Worm (Caenorhabditis elegans) whole organism, midembryonic: ENCODE data around the gene srbc-57.

Experiments
- T22C8.4 ChIP-seq: fragments of 200-800 bp; sonication (Bioruptor generic); IDR thresholded peaks from 2 replicates; pipeline ENCODE4 v1.3.6; 2022; ENCODE audit warnings: missing genetic modification characterization, missing compliant biosample characterization
- cog-1 ChIP-seq: sonication (generic microtip); optimal IDR thresholded peaks from 2 replicates; lab custom pipeline; 2016; ENCODE audit warnings: missing genetic modification characterization, missing compliant biosample characterization
- flt-1 ChIP-seq: fragments of 200-800 bp; sonication (Bioruptor generic); IDR thresholded peaks from 2 replicates; pipeline ENCODE4 v1.3.6; 2022; ENCODE audit warnings: missing genetic modification characterization, missing compliant biosample characterization
- klf-2 ChIP-seq: fragments of 200-800 bp; sonication (Bioruptor generic); conservative IDR thresholded peaks from 2 replicates; pipeline ENCODE4 v1.3.6; 2022; ENCODE audit warnings: missing genetic modification reagents, missing genetic modification characterization, missing compliant biosample characterization
- med-1 ChIP-seq: sonication (generic microtip); optimal IDR thresholded peaks from 2 replicates; lab custom pipeline; 2017; ENCODE audit warnings: missing genetic modification characterization, mild to moderate bottlenecking, missing compliant biosample characterization, antibody characterized with exemption, missing genetic modification reagents; ENCODE audit not compliant: insufficient read depth
- ref-1 ChIP-seq: fragments of 200-800 bp; sonication (Bioruptor generic); conservative IDR thresholded peaks from 2 replicates; pipeline ENCODE4 v1.3.6; 2022; ENCODE audit warnings: missing genetic modification reagents, missing genetic modification characterization, missing compliant biosample characterization
- tab-1 ChIP-seq: fragments of 200-800 bp; sonication (Bioruptor generic); IDR thresholded peaks from 2 replicates; pipeline ENCODE4 v1.3.6; 2022; ENCODE audit warnings: missing genetic modification characterization, missing compliant biosample characterization
- ztf-23 ChIP-seq: fragments of 200-800 bp; sonication (Bioruptor generic); IDR thresholded peaks from 2 replicates; pipeline ENCODE4 v1.3.6; 2022; ENCODE audit warnings: missing genetic modification reagents, missing genetic modification characterization, missing compliant biosample characterization
- ztf-29 ChIP-seq: fragments of 200-800 bp; sonication (Bioruptor generic); IDR thresholded peaks from 2 replicates; pipeline ENCODE4 v1.3.6; 2022; ENCODE audit warnings: missing genetic modification reagents, missing genetic modification characterization, missing compliant biosample characterization

The srbc-57 gene

ce11 chrV:449130-449529 is 19.2 kb downstream of the srbc-57 start, which contains the start of gene srh-35:
Gene srh-35, minus strand, starts transcription at chrV:449230.
- TF ChIP-seq med-1 (no peak), ztf-23 (GFP tag; lab: Robert Waterston, UW) (no peak), klf-2 (GFP tag; lab: Robert Waterston, UW) (no peak), ref-1 (GFP tag; lab: Robert Waterston, UW) (no peak)

DNA sequence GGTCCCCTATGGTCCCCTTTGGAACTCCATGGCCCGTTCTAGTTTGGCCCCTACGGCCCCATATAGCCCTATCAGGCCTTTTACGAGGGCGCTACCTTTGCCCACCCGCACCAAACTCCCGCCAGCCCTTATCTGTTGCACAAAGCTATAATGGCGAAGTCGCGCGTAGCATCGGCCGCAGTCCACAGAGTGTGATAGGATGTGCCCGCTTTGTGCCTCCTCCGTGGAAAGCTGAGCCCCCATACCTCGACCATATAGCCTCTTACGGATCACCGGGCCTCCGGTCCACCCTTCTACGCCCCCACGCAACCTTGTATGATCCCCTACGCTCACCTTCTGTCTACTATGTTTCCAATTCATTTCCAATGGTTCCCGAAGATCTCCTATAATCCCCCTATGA is 21.4 kb downstream of the srbc-57 start:
- 0 out of 2 replicates have a peak, but pooled peaks have one; percentile 32 for TF ChIP-seq flt-1
- TF ChIP-seq ztf-29 (GFP tag; lab: Robert Waterston, UW) = no peak
- 0 out of 2 replicates have a peak, but pooled peaks have one; percentile 40 for TF ChIP-seq tab-1 (GFP tag; lab: Robert Waterston, UW)

- TF ChIP-seq klf-2 (GFP tag; lab: Robert Waterston, UW) = no peak
- TF ChIP-seq tab-1 (GFP tag; lab: Robert Waterston, UW) = no peak
- no peak for TF ChIP-seq ztf-29 (GFP tag; lab: Robert Waterston, UW)
- no peak for TF ChIP-seq T22C8.4 (GFP tag; lab: Robert Waterston, UW)
- no peak for TF ChIP-seq med-1
- no peak for TF ChIP-seq cog-1 (tag; lab: Kevin White, UChicago)
- no peak for TF ChIP-seq ztf-23 (GFP tag; lab: Robert Waterston, UW)
- TF ChIP-seq ref-1 (GFP tag; lab: Robert Waterston, UW) = no peak
- no peak for TF ChIP-seq flt-1
Measured at ce11 chrV:446574-446973, 21.8 kb downstream of the srbc-57 start, which contains the start of gene srh-34. Gene srh-34, minus strand, starts transcription at chrV:446674.

- TF ChIP-seq med-1 = no peak
- TF ChIP-seq flt-1 = no peak
- TF ChIP-seq cog-1 (tag; lab: Kevin White, UChicago) = no peak
- no peak for TF ChIP-seq ztf-23 (GFP tag; lab: Robert Waterston, UW)
- TF ChIP-seq ref-1 (GFP tag; lab: Robert Waterston, UW) = no peak
- TF ChIP-seq tab-1 (GFP tag; lab: Robert Waterston, UW) = no peak
- TF ChIP-seq ztf-29 (GFP tag; lab: Robert Waterston, UW) = no peak
- TF ChIP-seq T22C8.4 (GFP tag; lab: Robert Waterston, UW) = no peak
- no peak for TF ChIP-seq klf-2 (GFP tag; lab: Robert Waterston, UW)
Measured at ce11 chrV:443193-443592, 25.2 kb downstream of the srbc-57 start, which contains the start of gene srh-33. Gene srh-33, minus strand, starts transcription at chrV:443293.

ce11 chrV:440923-441322 is 27.4 kb downstream of the srbc-57 start, which contains the start of gene B0554.7:
Gene B0554.7, minus strand, starts transcription at chrV:441023.
- no peak for TF ChIP-seq T22C8.4 (GFP tag; lab: Robert Waterston, UW)
- no peak for TF ChIP-seq klf-2 (GFP tag; lab: Robert Waterston, UW)
- no peak for TF ChIP-seq ztf-29 (GFP tag; lab: Robert Waterston, UW)
- no peak for TF ChIP-seq tab-1 (GFP tag; lab: Robert Waterston, UW)
- TF ChIP-seq cog-1 (tag; lab: Kevin White, UChicago) = no peak
- TF ChIP-seq ztf-23 (GFP tag; lab: Robert Waterston, UW) = no peak
- TF ChIP-seq med-1 = no peak
- no peak for TF ChIP-seq flt-1
- TF ChIP-seq ref-1 (GFP tag; lab: Robert Waterston, UW) = no peak

ce11 chrV:439183-439749 is 29.1 kb downstream of the srbc-57 start:
- no peak for TF ChIP-seq T22C8.4 (GFP tag; lab: Robert Waterston, UW)
- TF ChIP-seq tab-1 (GFP tag; lab: Robert Waterston, UW) = no peak
- no peak for TF ChIP-seq flt-1
- TF ChIP-seq med-1 = no peak
- no peak for TF ChIP-seq ref-1 (GFP tag; lab: Robert Waterston, UW)
- TF ChIP-seq klf-2 (GFP tag; lab: Robert Waterston, UW) = no peak
- TF ChIP-seq cog-1 (tag; lab: Kevin White, UChicago) = no peak
- TF ChIP-seq ztf-29 (GFP tag; lab: Robert Waterston, UW) = no peak
- no peak for TF ChIP-seq ztf-23 (GFP tag; lab: Robert Waterston, UW)

DNA sequence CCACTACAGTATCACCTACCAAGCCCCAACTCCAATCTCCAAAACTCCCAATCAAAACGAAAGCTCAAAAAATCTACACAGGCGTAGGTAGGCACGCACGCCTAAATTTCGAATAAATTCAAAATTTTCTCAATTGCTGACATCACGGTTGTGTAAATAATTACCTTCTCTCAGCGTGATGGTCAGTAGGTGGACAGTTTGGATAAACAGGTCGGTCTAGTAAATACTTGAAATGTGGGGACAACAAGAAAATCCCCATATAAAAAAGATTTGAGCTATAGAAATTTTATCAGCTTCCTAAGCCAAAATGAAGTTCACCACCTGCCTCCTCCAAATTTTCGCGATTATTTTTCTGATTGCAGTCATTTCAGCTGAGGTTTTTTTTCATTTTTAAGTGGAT is 30.3 kb downstream of the srbc-57 start, which contains the start of gene B0554.1:
Gene B0554.1 (plus strand): TSS at position 301 of the 400 bp plus-strand sequence.
- no peak for TF ChIP-seq cog-1 (tag; lab: Kevin White, UChicago)
- no peak for TF ChIP-seq med-1
- TF ChIP-seq flt-1 = no peak
- TF ChIP-seq ref-1 (GFP tag; lab: Robert Waterston, UW) = no peak
- no peak for TF ChIP-seq ztf-29 (GFP tag; lab: Robert Waterston, UW)
- no peak for TF ChIP-seq tab-1 (GFP tag; lab: Robert Waterston, UW)
- no peak for TF ChIP-seq T22C8.4 (GFP tag; lab: Robert Waterston, UW)

DNA sequence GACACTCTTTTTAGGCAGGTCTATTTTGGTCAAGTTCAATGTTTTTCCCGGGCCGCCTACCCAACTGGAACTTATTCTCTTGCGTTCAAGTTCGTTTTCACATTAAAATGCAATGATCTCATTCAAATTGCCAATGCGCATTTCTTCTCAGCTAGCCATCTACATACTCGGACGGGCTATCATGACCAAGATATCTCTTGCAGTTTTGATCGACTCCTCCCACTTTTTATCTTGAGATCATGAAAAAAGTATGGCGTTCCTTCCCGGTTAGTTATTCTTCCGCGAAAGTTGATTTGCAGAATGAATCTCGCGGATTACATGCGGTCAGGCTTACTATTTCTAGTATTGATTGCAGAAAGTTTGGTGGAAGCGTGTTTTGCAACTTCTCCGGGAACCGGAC is 34.5 kb downstream of the srbc-57 start, which contains the start of gene B0554.2:
Gene B0554.2 (plus strand): TSS at position 301 of the 400 bp plus-strand sequence.
- TF ChIP-seq ref-1 (GFP tag; lab: Robert Waterston, UW) (no peak), ztf-29 (GFP tag; lab: Robert Waterston, UW) (no peak), T22C8.4 (GFP tag; lab: Robert Waterston, UW) (no peak), klf-2 (GFP tag; lab: Robert Waterston, UW) (no peak), tab-1 (GFP tag; lab: Robert Waterston, UW) (no peak), flt-1 (no peak), med-1 (no peak), cog-1 (tag; lab: Kevin White, UChicago) (no peak), ztf-23 (GFP tag; lab: Robert Waterston, UW) (no peak)

ce11 chrV:432991-433390 is 35.4 kb downstream of the srbc-57 start:
- TF ChIP-seq med-1 = no peak

DNA sequence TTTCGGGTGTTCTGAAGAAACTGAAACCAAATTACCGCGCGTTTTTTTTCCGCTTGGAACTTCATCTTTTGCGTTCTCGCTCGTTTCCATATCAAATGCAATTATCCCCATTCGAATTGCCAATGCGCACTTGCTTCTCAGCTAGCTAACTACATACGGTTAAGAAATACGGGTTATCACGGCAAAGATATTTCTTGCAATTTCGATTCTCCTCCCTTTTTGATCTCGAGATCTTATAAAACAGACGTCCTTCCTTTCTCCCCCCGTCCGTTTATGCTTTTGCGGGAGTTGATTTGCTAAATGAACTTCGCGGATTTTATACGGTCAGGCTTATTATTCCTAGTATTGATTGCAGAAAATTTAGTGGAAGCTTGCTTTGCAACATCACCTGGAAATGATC is 39.5 kb downstream of the srbc-57 start, which contains the start of gene B0554.4:
Gene B0554.4 (plus strand): TSS at position 301 of the 400 bp plus-strand sequence.
- TF ChIP-seq ref-1 (GFP tag; lab: Robert Waterston, UW) (no peak), tab-1 (GFP tag; lab: Robert Waterston, UW) (no peak), ztf-23 (GFP tag; lab: Robert Waterston, UW) (no peak), cog-1 (tag; lab: Kevin White, UChicago) (no peak), flt-1 (no peak), T22C8.4 (GFP tag; lab: Robert Waterston, UW) (no peak), ztf-29 (GFP tag; lab: Robert Waterston, UW) (no peak), med-1 (no peak), klf-2 (GFP tag; lab: Robert Waterston, UW) (no peak)
